Fruit fly (Drosophila melanogaster): Measurements from ENCODE around the gene Itgbn.

DNA sequence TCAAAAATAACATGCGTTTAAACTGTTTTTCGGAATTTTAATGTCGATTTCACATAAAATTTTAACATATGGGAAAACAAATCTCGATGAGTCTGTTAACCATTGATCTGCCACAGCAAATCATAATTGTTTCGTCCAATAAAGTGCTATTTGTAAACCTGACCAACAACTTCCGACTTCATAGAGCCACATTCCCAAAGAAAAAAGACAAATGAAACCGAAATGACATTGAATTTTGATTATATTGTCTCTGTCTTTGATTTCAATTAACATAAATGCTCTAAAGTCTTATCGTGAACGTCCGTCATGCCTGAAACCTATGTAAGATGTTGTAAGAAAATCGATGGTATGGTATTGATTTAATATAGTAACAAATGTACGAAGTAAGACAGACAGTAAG lies 20.5 kb downstream of the Itgbn start:
- no peak for TF ChIP-seq Mio (GFP tag; optimal IDR thresholded peaks at IDR 0.05)
- no peak for TF ChIP-seq lola (GFP tag; optimal IDR thresholded peaks at IDR 0.05)
- no peak for TF ChIP-seq Myc (optimal IDR thresholded peaks at IDR 0.05)
- TF ChIP-seq Dfd (GFP tag; optimal IDR thresholded peaks at IDR 0.05): no peak
- no peak for TF ChIP-seq usp (GFP tag; optimal IDR thresholded peaks at IDR 0.05)
- TF ChIP-seq pan (optimal IDR thresholded peaks at IDR 0.05): no peak
- no peak for TF ChIP-seq tai (GFP tag; optimal IDR thresholded peaks at IDR 0.05)
- no peak for TF ChIP-seq Hr78 (GFP tag; optimal IDR thresholded peaks at IDR 0.05)
- TF ChIP-seq Hr83 (GFP tag; optimal IDR thresholded peaks at IDR 0.05; ENCODE audit: poor library complexity, severe bottlenecking): no peak
